Worm (Caenorhabditis elegans) whole organism, L2 larva: Measurements from ENCODE around the gene irld-23.

Experiments
- aly-2 ChIP-seq: fragments of 150-350 bp; optimal IDR thresholded peaks from 2 replicates; lab custom pipeline; 2014; ENCODE audit warnings: missing biosample characterization, missing genetic modification characterization
- ama-1 ChIP-seq: fragments of 150-350 bp; optimal IDR thresholded peaks from 2 replicates; lab custom pipeline; 2018; ENCODE audit warnings: inconsistent platforms
- fos-1 ChIP-seq: fragments of 150-350 bp; optimal IDR thresholded peaks from 2 replicates; lab custom pipeline; 2014; ENCODE audit warnings: missing biosample characterization, missing genetic modification characterization
- gmeb-1 ChIP-seq: fragments of 150-350 bp; optimal IDR thresholded peaks from 2 replicates; lab custom pipeline; 2014; ENCODE audit warnings: missing biosample characterization, missing genetic modification characterization
- lin-39 ChIP-seq: fragments of 150-350 bp; optimal IDR thresholded peaks from 2 replicates; lab custom pipeline; 2014; ENCODE audit warnings: missing biosample characterization, missing genetic modification reagents, missing genetic modification characterization
- nhr-21 ChIP-seq: fragments of 150-350 bp; optimal IDR thresholded peaks from 2 replicates; lab custom pipeline; 2014; ENCODE audit warnings: missing biosample characterization, missing genetic modification characterization
- nhr-237 ChIP-seq: fragments of 150-350 bp; optimal IDR thresholded peaks from 2 replicates; lab custom pipeline; 2014; ENCODE audit warnings: missing biosample characterization, missing genetic modification characterization
- nhr-6 ChIP-seq: fragments of 150-350 bp; optimal IDR thresholded peaks from 2 replicates; lab custom pipeline; 2014; ENCODE audit warnings: missing biosample characterization, missing genetic modification characterization
- sem-4 ChIP-seq: fragments of 150-350 bp; optimal IDR thresholded peaks from 2 replicates; lab custom pipeline; 2014; ENCODE audit warnings: missing biosample characterization, missing genetic modification reagents, missing genetic modification characterization
- unc-39 ChIP-seq: fragments of 150-350 bp; optimal IDR thresholded peaks from 2 replicates; lab custom pipeline; 2014; ENCODE audit warnings: missing biosample characterization, missing genetic modification characterization
- zag-1 ChIP-seq: fragments of 150-350 bp; optimal IDR thresholded peaks from 2 replicates; lab custom pipeline; 2014; ENCODE audit warnings: missing biosample characterization, missing genetic modification characterization

DNA sequence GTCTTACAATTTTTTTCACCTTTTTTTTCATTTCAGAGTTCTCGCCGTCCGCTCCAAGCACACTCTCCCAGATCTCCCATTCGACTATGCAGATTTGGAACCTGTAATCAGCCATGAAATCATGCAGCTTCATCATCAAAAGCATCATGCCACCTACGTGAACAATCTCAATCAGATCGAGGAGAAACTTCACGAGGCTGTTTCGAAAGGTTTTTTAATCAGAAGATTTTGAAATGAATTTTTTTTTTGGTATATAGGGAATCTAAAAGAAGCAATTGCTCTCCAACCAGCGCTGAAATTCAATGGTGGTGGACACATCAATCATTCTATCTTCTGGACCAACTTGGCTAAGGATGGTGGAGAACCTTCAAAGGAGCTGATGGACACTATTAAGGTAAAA lies 12.7 kb upstream of the irld-23 start, which contains the start of gene C08A9.3:
- TF ChIP-seq fos-1, result no peak
- TF ChIP-seq aly-2, result no peak
- TF ChIP-seq zag-1, result no peak
- no peak for TF ChIP-seq nhr-6 (tag; lab: Kevin White, UChicago)
- no peak for TF ChIP-seq nhr-237 (tag; lab: Kevin White, UChicago)
- no peak for TF ChIP-seq nhr-21 (tag; lab: Kevin White, UChicago)
- TF ChIP-seq lin-39 (tag; lab: Kevin White, UChicago), result no peak
- TF ChIP-seq unc-39 (tag; lab: Kevin White, UChicago), result no peak
- no peak for TF ChIP-seq sem-4 (tag; lab: Kevin White, UChicago)
- TF ChIP-seq gmeb-1 (tag; lab: Kevin White, UChicago), result no peak
- TF ChIP-seq ama-1, result no peak
